Fruit fly (Drosophila melanogaster) whole organism, prepupa: ENCODE measurements around the gene CG17650.

Source experiments
- Blimp-1 ChIP-seq: fragments of 200-800 bp; sonication (Bioruptor generic); optimal IDR thresholded peaks from 3 replicates; lab custom pipeline; 2017; ENCODE audit warnings: missing biosample characterization, missing genetic modification characterization, mild to moderate bottlenecking, moderate library complexity, missing genetic modification reagents
- CG10631 ChIP-seq: fragments of 200-800 bp; sonication (Bioruptor generic); optimal IDR thresholded peaks from 2 replicates; lab custom pipeline; 2016; ENCODE audit warnings: missing biosample characterization, missing genetic modification characterization
- CG11902 ChIP-seq: fragments of 200-800 bp; sonication (Bioruptor generic); optimal IDR thresholded peaks from 3 replicates; lab custom pipeline; 2016; ENCODE audit warnings: missing biosample characterization, missing genetic modification characterization
- CG15336 ChIP-seq: fragments of 200-800 bp; sonication (Bioruptor generic); IDR thresholded peaks from 2 replicates; pipeline ENCODE4 v1.3.6; 2022; ENCODE audit warnings: missing biosample characterization, missing genetic modification characterization
- CG1621 ChIP-seq: fragments of 200-800 bp; sonication (Bioruptor generic); optimal IDR thresholded peaks from 3 replicates; lab custom pipeline; 2018; ENCODE audit warnings: missing biosample characterization, mild to moderate bottlenecking, missing genetic modification characterization
- CG16779 ChIP-seq: fragments of 200-800 bp; sonication (Bioruptor generic); optimal IDR thresholded peaks from 3 replicates; lab custom pipeline; 2017; ENCODE audit warnings: missing biosample characterization, mild to moderate bottlenecking, missing genetic modification characterization
- CG31627 ChIP-seq: fragments of 200-800 bp; sonication (Bioruptor generic); optimal IDR thresholded peaks from 3 replicates; lab custom pipeline; 2016; ENCODE audit warnings: missing biosample characterization, missing genetic modification characterization
- CG32006 ChIP-seq: fragments of 200-800 bp; sonication (Bioruptor generic); optimal IDR thresholded peaks from 3 replicates; lab custom pipeline; 2017; ENCODE audit warnings: missing biosample characterization, mild to moderate bottlenecking, missing genetic modification characterization
- CG34406 ChIP-seq: fragments of 200-800 bp; sonication (Bioruptor generic); optimal IDR thresholded peaks from 3 replicates; lab custom pipeline; 2016; ENCODE audit warnings: missing biosample characterization, missing genetic modification characterization
- CG4318 ChIP-seq: fragments of 200-800 bp; sonication (Bioruptor generic); optimal IDR thresholded peaks from 3 replicates; lab custom pipeline; 2017; ENCODE audit warnings: missing biosample characterization, mild to moderate bottlenecking, missing genetic modification characterization
- CG6276 ChIP-seq: fragments of 200-800 bp; sonication (Bioruptor generic); optimal IDR thresholded peaks from 2 replicates; lab custom pipeline; 2017; ENCODE audit warnings: missing biosample characterization, mild to moderate bottlenecking, missing genetic modification characterization
- CG6808 ChIP-seq: fragments of 200-800 bp; sonication (Bioruptor generic); optimal IDR thresholded peaks from 3 replicates; lab custom pipeline; 2017; ENCODE audit warnings: missing biosample characterization, missing genetic modification characterization, mild to moderate bottlenecking, moderate library complexity, missing genetic modification reagents
- CG7368 ChIP-seq: fragments of 200-800 bp; sonication (Bioruptor generic); optimal IDR thresholded peaks from 3 replicates; lab custom pipeline; 2016; ENCODE audit warnings: missing biosample characterization, missing genetic modification characterization
- CG8119 ChIP-seq: fragments of 200-800 bp; sonication (Bioruptor generic); IDR thresholded peaks from 3 replicates; pipeline ENCODE4 v1.3.6; 2022; ENCODE audit warnings: missing biosample characterization, missing genetic modification characterization
- CG8319 ChIP-seq: fragments of 200-800 bp; sonication (Bioruptor generic); optimal IDR thresholded peaks from 3 replicates; lab custom pipeline; 2016; ENCODE audit warnings: missing biosample characterization, missing genetic modification characterization
- CG9139 ChIP-seq: fragments of 200-800 bp; sonication (Bioruptor generic); optimal IDR thresholded peaks from 3 replicates; lab custom pipeline; 2017; ENCODE audit warnings: missing biosample characterization, mild to moderate bottlenecking, missing genetic modification characterization
- Eip78C ChIP-seq: fragments of 200-800 bp; sonication (Bioruptor generic); peaks from one replicate; lab custom pipeline; 2016; ENCODE audit warnings: missing biosample characterization, missing genetic modification characterization
- Eip93F ChIP-seq: fragments of 200-800 bp; sonication (Bioruptor generic); optimal IDR thresholded peaks from 2 replicates; lab custom pipeline; 2016; ENCODE audit warnings: missing biosample characterization, mild to moderate bottlenecking, missing genetic modification characterization
- Ets21C ChIP-seq: fragments of 200-800 bp; sonication (Bioruptor generic); optimal IDR thresholded peaks from 3 replicates; lab custom pipeline; 2016; ENCODE audit warnings: missing biosample characterization, missing genetic modification characterization
- Ets96B ChIP-seq: fragments of 200-800 bp; optimal IDR thresholded peaks from 2 replicates; lab custom pipeline; 2019; ENCODE audit warnings: missing biosample characterization, mild to moderate bottlenecking, missing genetic modification characterization, moderate library complexity
- Gug ChIP-seq: fragments of 200-800 bp; sonication (Bioruptor generic); IDR thresholded peaks from 2 replicates; pipeline ENCODE4 v1.3.6; 2022; ENCODE audit warnings: missing biosample characterization, missing genetic modification characterization
- Hr38 ChIP-seq: sonication (Bioruptor generic); optimal IDR thresholded peaks from 2 replicates; lab custom pipeline; 2016; ENCODE audit warnings: missing biosample characterization, missing genetic modification characterization
- Hr39 ChIP-seq: fragments of 200-800 bp; sonication (Bioruptor generic); optimal IDR thresholded peaks from 2 replicates; lab custom pipeline; 2016; ENCODE audit warnings: missing biosample characterization, missing genetic modification characterization
- Lpt ChIP-seq: fragments of 200-800 bp; sonication (Bioruptor generic); optimal IDR thresholded peaks from 3 replicates; lab custom pipeline; 2016; ENCODE audit warnings: missing biosample characterization, missing genetic modification characterization
- Smox ChIP-seq: fragments of 200-800 bp; sonication (Bioruptor generic); optimal IDR thresholded peaks from 3 replicates; lab custom pipeline; 2016; ENCODE audit warnings: missing biosample characterization, missing genetic modification characterization
- Sox102F ChIP-seq: fragments of 200-800 bp; sonication (Bioruptor generic); optimal IDR thresholded peaks from 2 replicates; lab custom pipeline; 2016; ENCODE audit warnings: missing biosample characterization, mild to moderate bottlenecking, missing genetic modification characterization
- Sox14 ChIP-seq: fragments of 200-800 bp; sonication (Bioruptor generic); optimal IDR thresholded peaks from 3 replicates; lab custom pipeline; 2016; ENCODE audit warnings: missing biosample characterization, missing genetic modification characterization
- Sox15 ChIP-seq: fragments of 200-800 bp; sonication (Bioruptor generic); optimal IDR thresholded peaks from 3 replicates; lab custom pipeline; 2016; ENCODE audit warnings: missing biosample characterization, missing genetic modification characterization
- acj6 ChIP-seq: fragments of 200-800 bp; sonication (Bioruptor generic); optimal IDR thresholded peaks from 3 replicates; lab custom pipeline; 2016; ENCODE audit warnings: missing biosample characterization, missing genetic modification characterization
- cyc ChIP-seq: fragments of 200-800 bp; sonication (Bioruptor generic); optimal IDR thresholded peaks from 3 replicates; lab custom pipeline; 2016; ENCODE audit warnings: missing biosample characterization, missing genetic modification characterization
- dsx ChIP-seq: fragments of 200-800 bp; optimal IDR thresholded peaks from 3 replicates; lab custom pipeline; 2019; ENCODE audit warnings: missing biosample characterization, mild to moderate bottlenecking, missing genetic modification characterization, moderate library complexity; ENCODE audit not compliant: poor library complexity, severe bottlenecking
- eg ChIP-seq: fragments of 200-800 bp; sonication (Bioruptor generic); IDR thresholded peaks from 3 replicates; pipeline ENCODE4 v1.3.6; 2022; ENCODE audit warnings: missing biosample characterization, missing genetic modification characterization
- esn ChIP-seq: fragments of 200-800 bp; sonication (Bioruptor generic); optimal IDR thresholded peaks from 2 replicates; lab custom pipeline; 2016; ENCODE audit warnings: missing biosample characterization, mild to moderate bottlenecking, missing genetic modification characterization, moderate library complexity
- fd59A ChIP-seq: fragments of 200-800 bp; sonication (Bioruptor generic); optimal IDR thresholded peaks from 2 replicates; lab custom pipeline; 2017; ENCODE audit warnings: missing biosample characterization, mild to moderate bottlenecking, missing genetic modification characterization, missing genetic modification reagents
- fkh ChIP-seq: fragments of 200-800 bp; sonication (Bioruptor generic); optimal IDR thresholded peaks from 3 replicates; lab custom pipeline; 2017; ENCODE audit warnings: missing biosample characterization, mild to moderate bottlenecking, missing genetic modification characterization, moderate library complexity
- net ChIP-seq: fragments of 200-800 bp; sonication (Bioruptor generic); optimal IDR thresholded peaks from 3 replicates; lab custom pipeline; 2016; ENCODE audit warnings: missing biosample characterization, missing genetic modification characterization
- pdm3 ChIP-seq: fragments of 200-800 bp; sonication (Bioruptor generic); optimal IDR thresholded peaks from 3 replicates; lab custom pipeline; 2016; ENCODE audit warnings: missing biosample characterization, missing genetic modification characterization
- salr ChIP-seq, 2 experiments: fragments of 200-800 bp; sonication (Bioruptor generic); optimal IDR thresholded peaks; 3 replicates each; lab custom pipeline; 2016 to 2018; ENCODE audit warnings: missing biosample characterization in 2 of 2, missing genetic modification characterization in 2 of 2, mild to moderate bottlenecking in 1 of 2
- spab ChIP-seq: fragments of 200-800 bp; sonication (Bioruptor generic); optimal IDR thresholded peaks from 2 replicates; lab custom pipeline; 2017; ENCODE audit warnings: missing biosample characterization, mild to moderate bottlenecking, missing genetic modification characterization, missing genetic modification reagents
- ss ChIP-seq, 2 experiments: fragments of 200-800 bp; sonication (Bioruptor generic); optimal IDR thresholded peaks; 2 replicates in 1 of 2; 3 replicates in 1 of 2; lab custom pipeline; 2017 to 2018; ENCODE audit warnings: mild to moderate bottlenecking in 2 of 2, missing biosample characterization in 2 of 2, missing genetic modification characterization in 2 of 2, moderate library complexity in 1 of 2
- svp ChIP-seq: fragments of 200-800 bp; sonication (Bioruptor generic); peaks from one replicate; lab custom pipeline; 2016; ENCODE audit warnings: missing biosample characterization, missing genetic modification characterization
- topi ChIP-seq: fragments of 200-800 bp; sonication (Bioruptor generic); optimal IDR thresholded peaks from 3 replicates; lab custom pipeline; 2016; ENCODE audit warnings: missing biosample characterization, missing genetic modification characterization
- vri ChIP-seq: fragments of 200-800 bp; sonication (Bioruptor generic); optimal IDR thresholded peaks from 3 replicates; lab custom pipeline; 2016; ENCODE audit warnings: missing biosample characterization, mild to moderate bottlenecking, missing genetic modification characterization

Gene CG17650

DNA sequence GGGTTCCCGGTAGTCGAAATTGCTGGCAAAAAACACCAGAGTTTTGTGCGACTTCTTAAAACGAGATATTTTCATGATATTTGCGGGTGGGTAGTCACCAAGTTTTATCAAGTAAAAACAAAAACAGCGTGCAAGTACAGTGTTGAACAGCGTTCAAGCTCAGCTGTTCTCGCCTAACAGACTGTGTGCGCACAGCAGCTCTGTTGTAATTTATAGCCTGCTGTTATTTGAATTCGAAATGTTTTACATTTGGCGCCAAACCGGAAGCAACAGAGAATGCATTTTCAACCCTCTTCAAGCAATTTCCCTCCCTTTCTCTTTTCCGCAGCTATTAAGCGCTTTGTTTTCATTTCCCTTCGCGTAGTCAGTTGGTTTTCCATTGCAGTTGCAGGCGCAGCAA, 26.7 kb downstream of the CG17650 start, which contains the start of the genes CG17652 and CG17646 (continued):
- TF ChIP-seq net (GFP tag; lab: Kevin White, UChicago): no peak
- no peak for TF ChIP-seq fd59A (GFP tag; lab: Kevin White, UChicago)
- TF ChIP-seq CG4318 (GFP tag; lab: Kevin White, UChicago): no peak
- TF ChIP-seq pdm3 (GFP tag; lab: Kevin White, UChicago): no peak
- no peak for TF ChIP-seq cyc (GFP tag; lab: Kevin White, UChicago)
- TF ChIP-seq CG34406 (GFP tag; lab: Kevin White, UChicago): no peak
- no peak for TF ChIP-seq eg (GFP tag; lab: Robert Waterston, UW)
- no peak for TF ChIP-seq Ets21C
- no peak for TF ChIP-seq CG9139 (GFP tag; lab: Kevin White, UChicago)
- TF ChIP-seq salr (GFP tag; optimal IDR thresholded peaks at IDR 0.05; lab: Kevin White, UChicago): no peak
- TF ChIP-seq Sox14: peak; percentile 2
- TF ChIP-seq spab: no peak
- peak; percentile 66 for TF ChIP-seq fkh (GFP tag; lab: Kevin White, UChicago)
- no peak for TF ChIP-seq CG7368 (GFP tag; lab: Kevin White, UChicago)
- no peak for TF ChIP-seq CG15336 (GFP tag; lab: Robert Waterston, UW)
- no peak for TF ChIP-seq CG8319 (GFP tag; lab: Kevin White, UChicago)
- TF ChIP-seq Hr39 (GFP tag; lab: Kevin White, UChicago): no peak
- TF ChIP-seq esn: peak; percentile 40
- TF ChIP-seq CG6808 (GFP tag; lab: Kevin White, UChicago): no peak
- TF ChIP-seq CG32006 (GFP tag; lab: Kevin White, UChicago): no peak
- TF ChIP-seq Eip93F (GFP tag; lab: Kevin White, UChicago): no peak
- TF ChIP-seq ss (GFP tag; optimal IDR thresholded peaks at IDR 0.05; lab: Kevin White, UChicago): peak in 1 of 2 experiments; percentile 8
- TF ChIP-seq vri (GFP tag; lab: Kevin White, UChicago): peak; percentile 15
- TF ChIP-seq acj6: no peak
- no peak for TF ChIP-seq CG1621 (tag; lab: Kevin White, UChicago)
- TF ChIP-seq Gug: no peak
- no peak for TF ChIP-seq Sox15 (GFP tag; lab: Kevin White, UChicago)

DNA sequence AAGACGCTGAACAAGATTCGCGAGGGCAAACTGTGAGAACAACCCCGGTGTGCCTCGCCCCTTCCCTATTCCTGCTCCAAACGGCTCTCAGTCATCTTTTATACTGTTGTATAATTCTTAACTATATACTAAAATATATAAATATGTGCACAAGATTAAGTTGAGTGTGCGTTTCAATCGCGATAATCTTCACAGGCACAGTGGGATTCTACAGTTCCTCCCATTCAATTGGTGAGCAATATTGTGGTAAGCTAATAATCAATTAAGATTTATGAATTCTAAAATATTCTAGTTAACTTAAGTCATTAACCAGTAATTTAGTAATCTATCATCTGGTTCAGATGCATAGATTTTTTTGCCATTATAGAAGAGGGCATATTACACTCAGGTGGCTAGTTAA, 28.0 kb downstream of the CG17650 start:
- TF ChIP-seq CG11902 (GFP tag; lab: Kevin White, UChicago) (no peak), ss (GFP tag; optimal IDR thresholded peaks at IDR 0.05; lab: Kevin White, UChicago) (no peak), CG9139 (GFP tag; lab: Kevin White, UChicago) (no peak), svp (peak; percentile 29), dsx (GFP tag; lab: Kevin White, UChicago) (no peak), Eip78C (GFP tag; lab: Kevin White, UChicago) (peak; percentile 57), Smox (GFP tag; lab: Kevin White, UChicago) (no peak), Sox14 (no peak), Ets21C (no peak), esn (no peak), CG8119 (no peak), Blimp-1 (no peak), Lpt (GFP tag; lab: Kevin White, UChicago) (no peak), fd59A (GFP tag; lab: Kevin White, UChicago) (no peak), cyc (GFP tag; lab: Kevin White, UChicago) (no peak), fkh (GFP tag; lab: Kevin White, UChicago) (peak; percentile 17), CG10631 (GFP tag; lab: Kevin White, UChicago) (no peak), Ets96B (tag; lab: Kevin White, UChicago) (no peak), CG31627 (no peak), vri (GFP tag; lab: Kevin White, UChicago) (peak; percentile 38), CG16779 (tag; lab: Kevin White, UChicago) (no peak), CG6276 (GFP tag; lab: Kevin White, UChicago) (no peak), Hr39 (GFP tag; lab: Kevin White, UChicago) (no peak), Hr38 (GFP tag; lab: Kevin White, UChicago) (no peak), Sox102F (no peak), Gug (no peak), topi (GFP tag; lab: Kevin White, UChicago) (no peak), CG15336 (GFP tag; lab: Robert Waterston, UW) (no peak), CG7368 (GFP tag; lab: Kevin White, UChicago) (no peak)
- TF ChIP-seq, all 60 proteins: peak for 4
